Worm (Caenorhabditis elegans) whole organism, L3 larva: Measurements from ENCODE around the gene ndg-4.

Experiments used
- ZK546.5 ChIP-seq: sonication (generic microtip); optimal IDR thresholded peaks from 2 replicates; lab custom pipeline; 2017; ENCODE audit warnings: missing biosample characterization, missing genetic modification characterization
- aly-2 ChIP-seq: fragments of 150-350 bp; optimal IDR thresholded peaks from 2 replicates; lab custom pipeline; 2014; ENCODE audit warnings: missing biosample characterization, missing genetic modification characterization
- ama-1 ChIP-seq: fragments of 150-350 bp; optimal IDR thresholded peaks from 2 replicates; lab custom pipeline; 2018
- ceh-28 ChIP-seq: fragments of 150-350 bp; optimal IDR thresholded peaks from 2 replicates; lab custom pipeline; 2014; ENCODE audit warnings: missing biosample characterization, missing genetic modification reagents, missing genetic modification characterization
- ceh-82 ChIP-seq: fragments of 150-350 bp; optimal IDR thresholded peaks from 2 replicates; lab custom pipeline; 2014; ENCODE audit warnings: missing biosample characterization, missing genetic modification characterization
- egl-5 ChIP-seq: fragments of 150-350 bp; optimal IDR thresholded peaks from 2 replicates; lab custom pipeline; 2017; ENCODE audit warnings: missing biosample characterization, missing genetic modification reagents, missing genetic modification characterization, inconsistent platforms
- elt-1 ChIP-seq: fragments of 150-350 bp; optimal IDR thresholded peaks from 2 replicates; lab custom pipeline; 2014; ENCODE audit warnings: missing biosample characterization, missing genetic modification characterization
- elt-2 ChIP-seq: sonication (generic microtip); optimal IDR thresholded peaks from 2 replicates; lab custom pipeline; 2016; ENCODE audit warnings: missing genetic modification reagents, mild to moderate bottlenecking, missing genetic modification characterization, missing compliant biosample characterization
- elt-3 ChIP-seq, 3 experiments: fragments of 150-350 bp in 1 of 3; sonication (generic microtip) in 2 of 3; optimal IDR thresholded peaks; 2 replicates in 2 of 3; 4 replicates in 1 of 3; lab custom pipeline; 2014 to 2017; ENCODE audit warnings: missing biosample characterization in 3 of 3, missing genetic modification characterization in 3 of 3
- eor-1 ChIP-seq, 2 experiments: fragments of 150-350 bp; optimal IDR thresholded peaks; 2 replicates each; lab custom pipeline; 2014 to 2018; ENCODE audit warnings: missing biosample characterization in 2 of 2, missing genetic modification characterization in 2 of 2
- fkh-10 ChIP-seq: sonication (generic microtip); optimal IDR thresholded peaks from 2 replicates; lab custom pipeline; 2017; ENCODE audit warnings: missing biosample characterization, missing genetic modification reagents, missing genetic modification characterization
- fkh-2 ChIP-seq: fragments of 150-350 bp; optimal IDR thresholded peaks from 2 replicates; lab custom pipeline; 2014; ENCODE audit warnings: missing biosample characterization, missing genetic modification reagents, missing genetic modification characterization
- fos-1 ChIP-seq: fragments of 150-350 bp; optimal IDR thresholded peaks from 2 replicates; lab custom pipeline; 2014; ENCODE audit warnings: missing biosample characterization, missing genetic modification characterization
- hmg-11 ChIP-seq: sonication (generic microtip); optimal IDR thresholded peaks from 2 replicates; lab custom pipeline; 2016; ENCODE audit warnings: missing genetic modification characterization, missing compliant biosample characterization
- jun-1 ChIP-seq: fragments of 150-350 bp; optimal IDR thresholded peaks from 2 replicates; lab custom pipeline; 2014; ENCODE audit warnings: missing biosample characterization, missing genetic modification reagents, missing genetic modification characterization
- lin-15B ChIP-seq: fragments of 150-350 bp; optimal IDR thresholded peaks from 2 replicates; lab custom pipeline; 2014; ENCODE audit warnings: missing biosample characterization, missing genetic modification characterization
- lin-39 ChIP-seq: fragments of 150-350 bp; optimal IDR thresholded peaks from 2 replicates; lab custom pipeline; 2018; ENCODE audit warnings: missing biosample characterization, missing genetic modification reagents, missing genetic modification characterization
- lsy-12 ChIP-seq: sonication (generic microtip); optimal IDR thresholded peaks from 2 replicates; lab custom pipeline; 2016; ENCODE audit warnings: mild to moderate bottlenecking, missing genetic modification characterization, missing compliant biosample characterization
- mdl-1 ChIP-seq: fragments of 150-350 bp; optimal IDR thresholded peaks from 2 replicates; lab custom pipeline; 2014; ENCODE audit warnings: missing biosample characterization, missing genetic modification characterization
- mml-1 ChIP-seq: fragments of 150-350 bp; sonication (generic microtip); optimal IDR thresholded peaks from 3 replicates; lab custom pipeline; 2014; ENCODE audit warnings: missing biosample characterization, missing genetic modification characterization
- nfya-1 ChIP-seq: sonication (generic microtip); optimal IDR thresholded peaks from 2 replicates; lab custom pipeline; 2017; ENCODE audit warnings: missing genetic modification characterization, mild to moderate bottlenecking, missing compliant biosample characterization, antibody characterized with exemption, moderate library complexity; ENCODE audit not compliant: insufficient read depth
- nhr-11 ChIP-seq: fragments of 150-350 bp; optimal IDR thresholded peaks from 2 replicates; lab custom pipeline; 2014; ENCODE audit warnings: missing biosample characterization, missing genetic modification characterization
- nhr-23 ChIP-seq: fragments of 150-350 bp; optimal IDR thresholded peaks from 2 replicates; lab custom pipeline; 2014; ENCODE audit warnings: missing biosample characterization, missing genetic modification reagents, missing genetic modification characterization
- nhr-237 ChIP-seq: fragments of 150-350 bp; optimal IDR thresholded peaks from 2 replicates; lab custom pipeline; 2014; ENCODE audit warnings: missing biosample characterization, missing genetic modification characterization
- nhr-25 ChIP-seq: sonication (generic microtip); optimal IDR thresholded peaks from 2 replicates; lab custom pipeline; 2017; ENCODE audit warnings: missing biosample characterization, missing genetic modification characterization
- nhr-28 ChIP-seq: fragments of 150-350 bp; optimal IDR thresholded peaks from 2 replicates; lab custom pipeline; 2014; ENCODE audit warnings: missing biosample characterization, missing genetic modification characterization
- nhr-43 ChIP-seq: sonication (generic microtip); optimal IDR thresholded peaks from 2 replicates; lab custom pipeline; 2016; ENCODE audit warnings: mild to moderate bottlenecking, missing genetic modification characterization, missing compliant biosample characterization; ENCODE audit not compliant: poor library complexity, severe bottlenecking
- nhr-67 ChIP-seq: fragments of 150-350 bp; optimal IDR thresholded peaks from 2 replicates; lab custom pipeline; 2014; ENCODE audit warnings: missing biosample characterization, missing genetic modification characterization
- nhr-77 ChIP-seq: fragments of 150-350 bp; optimal IDR thresholded peaks from 2 replicates; lab custom pipeline; 2014; ENCODE audit warnings: missing biosample characterization, missing genetic modification characterization
- pha-4 ChIP-seq: fragments of 150-350 bp; optimal IDR thresholded peaks from 2 replicates; lab custom pipeline; 2014; ENCODE audit warnings: missing biosample characterization, missing genetic modification reagents, missing genetic modification characterization
- pqm-1 ChIP-seq: fragments of 150-350 bp; optimal IDR thresholded peaks from 2 replicates; lab custom pipeline; 2017; ENCODE audit warnings: missing biosample characterization, missing genetic modification characterization, inconsistent platforms
- sea-2 ChIP-seq: fragments of 150-350 bp; sonication (generic microtip); optimal IDR thresholded peaks from 4 replicates; lab custom pipeline; 2014; ENCODE audit warnings: missing biosample characterization, missing genetic modification reagents, missing genetic modification characterization
- skn-1 ChIP-seq: fragments of 150-350 bp; optimal IDR thresholded peaks from 2 replicates; lab custom pipeline; 2014; ENCODE audit warnings: missing biosample characterization, missing genetic modification characterization
- snpc-4 ChIP-seq: fragments of 150-350 bp; optimal IDR thresholded peaks from 2 replicates; lab custom pipeline; 2014; ENCODE audit warnings: missing biosample characterization, missing genetic modification characterization
- tbx-2 ChIP-seq: sonication (generic microtip); optimal IDR thresholded peaks from 2 replicates; lab custom pipeline; 2016; ENCODE audit warnings: mild to moderate bottlenecking, missing genetic modification characterization, missing compliant biosample characterization
- unc-62 ChIP-seq: fragments of 150-350 bp; sonication (generic microtip); optimal IDR thresholded peaks from 4 replicates; lab custom pipeline; 2014; ENCODE audit warnings: missing biosample characterization, missing genetic modification reagents, missing genetic modification characterization
- zag-1 ChIP-seq: fragments of 150-350 bp; optimal IDR thresholded peaks from 2 replicates; lab custom pipeline; 2014; ENCODE audit warnings: missing biosample characterization, missing genetic modification characterization
- ztf-11 ChIP-seq: fragments of 150-350 bp; optimal IDR thresholded peaks from 2 replicates; lab custom pipeline; 2014; ENCODE audit warnings: missing biosample characterization, missing genetic modification characterization
- ztf-4 ChIP-seq: fragments of 150-350 bp; optimal IDR thresholded peaks from 2 replicates; lab custom pipeline; 2014; ENCODE audit warnings: missing biosample characterization, missing genetic modification characterization

The ndg-4 gene

ce11 chrIII:4468812-4469211 is 1.6 kb upstream of the ndg-4 start, which contains the start of gene mstr-2:
Gene mstr-2, plus strand, starts transcription at chrIII:4469112.
- no peak for TF ChIP-seq sea-2 (GFP tag; lab: Kevin White, UChicago)
- TF ChIP-seq lin-15B (tag; lab: Kevin White, UChicago), result no peak
- no peak for TF ChIP-seq lsy-12
- TF ChIP-seq zag-1, result no peak
- no peak for TF ChIP-seq skn-1 (tag; lab: Kevin White, UChicago)
- TF ChIP-seq pqm-1, result no peak
- no peak for TF ChIP-seq ztf-11 (tag; lab: Kevin White, UChicago)
- TF ChIP-seq egl-5 (tag; lab: Kevin White, UChicago), result no peak
- no peak for TF ChIP-seq aly-2
- TF ChIP-seq fos-1 (tag; lab: Kevin White, UChicago), result no peak
- no peak for TF ChIP-seq jun-1 (tag; lab: Kevin White, UChicago)
- no peak for TF ChIP-seq ZK546.5 (tag; lab: Kevin White, UChicago)
- TF ChIP-seq eor-1 (tag; optimal IDR thresholded peaks at IDR 0.05; lab: Kevin White, UChicago), result no peak
- TF ChIP-seq, all 47 proteins: peak for 0

ce11 chrIII:4468390-4468789 is 1.2 kb upstream of the ndg-4 start:
- peak; percentile 64 for TF ChIP-seq elt-2 (tag; lab: Kevin White, UChicago)
- no peak for TF ChIP-seq ztf-11 (tag; lab: Kevin White, UChicago)
- TF ChIP-seq tbx-2, result no peak
- peak; percentile 6 for TF ChIP-seq pqm-1
- TF ChIP-seq lsy-12, result no peak

ce11 chrIII:4461337-4461736 is 5.8 kb downstream of the ndg-4 start:
- TF ChIP-seq tbx-2 (no peak), skn-1 (tag; lab: Kevin White, UChicago) (no peak), zag-1 (no peak), nhr-11 (tag; lab: Kevin White, UChicago) (no peak), lin-15B (tag; lab: Kevin White, UChicago) (no peak), fkh-2 (tag; lab: Kevin White, UChicago) (no peak), nhr-28 (tag; lab: Kevin White, UChicago) (no peak), jun-1 (tag; lab: Kevin White, UChicago) (no peak), egl-5 (tag; lab: Kevin White, UChicago) (no peak), ceh-28 (tag; lab: Kevin White, UChicago) (no peak), pha-4 (tag; lab: Kevin White, UChicago) (no peak), mdl-1 (no peak), lsy-12 (no peak), nhr-25 (tag; lab: Kevin White, UChicago) (no peak), nhr-237 (tag; lab: Kevin White, UChicago) (no peak)

ce11 chrIII:4460242-4460641 is 6.9 kb downstream of the ndg-4 start:
- TF ChIP-seq mdl-1 (no peak), nhr-43 (tag; lab: Kevin White, UChicago) (no peak), lin-39 (tag; lab: Kevin White, UChicago) (peak; percentile 72), nhr-77 (tag; lab: Kevin White, UChicago) (no peak), pha-4 (tag; lab: Kevin White, UChicago) (no peak), tbx-2 (peak; percentile 22), ama-1 (lab: Kevin White, UChicago) (no peak), ztf-11 (tag; lab: Kevin White, UChicago) (no peak), nhr-11 (tag; lab: Kevin White, UChicago) (no peak)

- TF ChIP-seq nfya-1 (peak; percentile 63), nhr-25 (tag; lab: Kevin White, UChicago) (peak; percentile 15), nhr-23 (peak; percentile 40), hmg-11 (tag; lab: Kevin White, UChicago) (no peak)
Observed at ce11 chrIII:4456579-4456978, 10.6 kb downstream of the ndg-4 start.

- no peak for TF ChIP-seq mdl-1
Observed at ce11 chrIII:4454919-4455318, 12.3 kb downstream of the ndg-4 start.

- no peak for TF ChIP-seq nhr-237 (tag; lab: Kevin White, UChicago)
- no peak for TF ChIP-seq egl-5 (tag; lab: Kevin White, UChicago)
- TF ChIP-seq mml-1, result no peak
- TF ChIP-seq zag-1, result no peak
- no peak for TF ChIP-seq lin-15B (tag; lab: Kevin White, UChicago)
- TF ChIP-seq elt-3 (tag; optimal IDR thresholded peaks at IDR 0.05; lab: Kevin White, UChicago), result no peak
- peak; percentile 76 for TF ChIP-seq elt-1 (tag; lab: Kevin White, UChicago)
- TF ChIP-seq fkh-10, result no peak
- TF ChIP-seq pqm-1, result no peak
- TF ChIP-seq nhr-67, result no peak
- TF ChIP-seq nhr-25 (tag; lab: Kevin White, UChicago), result peak; percentile 2
- no peak for TF ChIP-seq snpc-4 (tag; lab: Kevin White, UChicago)
- TF ChIP-seq nhr-23, result no peak
- TF ChIP-seq nhr-11 (tag; lab: Kevin White, UChicago), result no peak
- TF ChIP-seq ceh-82, result no peak
- TF ChIP-seq tbx-2, result no peak
- no peak for TF ChIP-seq elt-2 (tag; lab: Kevin White, UChicago)
- peak; percentile 10 for TF ChIP-seq unc-62 (GFP tag; lab: Kevin White, UChicago)
- no peak for TF ChIP-seq ztf-4
Observed at ce11 chrIII:4453768-4454167, 13.4 kb downstream of the ndg-4 start.
